Fruit fly (Drosophila melanogaster) whole organism, adult: ENCODE data around the gene CG13398.

Experiments used
- CG11617 ChIP-seq: fragments of 200-800 bp; sonication (Bioruptor generic); optimal IDR thresholded peaks from 2 replicates; lab custom pipeline; 2017; ENCODE audit warnings: mild to moderate bottlenecking, missing biosample characterization, missing genetic modification reagents, missing genetic modification characterization
- CG1620 ChIP-seq: fragments of 200-800 bp; sonication (Bioruptor generic); optimal IDR thresholded peaks from 2 replicates; lab custom pipeline; 2016; ENCODE audit warnings: missing biosample characterization, missing genetic modification characterization
- CG33017 ChIP-seq: fragments of 200-800 bp; sonication (Bioruptor generic); optimal IDR thresholded peaks from 2 replicates; lab custom pipeline; 2018; ENCODE audit warnings: missing biosample characterization, mild to moderate bottlenecking, missing genetic modification characterization, moderate library complexity
- CG5204 ChIP-seq: fragments of 200-800 bp; sonication (Bioruptor generic); optimal IDR thresholded peaks from 2 replicates; lab custom pipeline; 2016; ENCODE audit warnings: missing biosample characterization, missing genetic modification characterization
- CG7045 ChIP-seq: fragments of 200-800 bp; sonication (Bioruptor generic); optimal IDR thresholded peaks from 2 replicates; lab custom pipeline; 2017; ENCODE audit warnings: missing biosample characterization, mild to moderate bottlenecking, missing genetic modification characterization
- Clk ChIP-seq: fragments of 200-800 bp; sonication (Bioruptor generic); optimal IDR thresholded peaks from 2 replicates; lab custom pipeline; 2017; ENCODE audit warnings: missing biosample characterization, missing genetic modification characterization
- Crg-1 ChIP-seq: fragments of 200-800 bp; sonication (Bioruptor generic); optimal IDR thresholded peaks from 2 replicates; lab custom pipeline; 2016; ENCODE audit warnings: missing biosample characterization, missing genetic modification characterization
- Mnt ChIP-seq: fragments of 200-800 bp; sonication (Bioruptor generic); optimal IDR thresholded peaks from 2 replicates; lab custom pipeline; 2016; ENCODE audit warnings: missing biosample characterization, mild to moderate bottlenecking, missing genetic modification characterization
- bab1 ChIP-seq: fragments of 200-800 bp; sonication (Bioruptor generic); optimal IDR thresholded peaks from 3 replicates; lab custom pipeline; 2019; ENCODE audit warnings: missing biosample characterization, mild to moderate bottlenecking, missing genetic modification characterization, moderate library complexity
- toe ChIP-seq: fragments of 200-800 bp; sonication (Bioruptor generic); optimal IDR thresholded peaks from 2 replicates; lab custom pipeline; 2016; ENCODE audit warnings: missing biosample characterization, missing genetic modification characterization

DNA sequence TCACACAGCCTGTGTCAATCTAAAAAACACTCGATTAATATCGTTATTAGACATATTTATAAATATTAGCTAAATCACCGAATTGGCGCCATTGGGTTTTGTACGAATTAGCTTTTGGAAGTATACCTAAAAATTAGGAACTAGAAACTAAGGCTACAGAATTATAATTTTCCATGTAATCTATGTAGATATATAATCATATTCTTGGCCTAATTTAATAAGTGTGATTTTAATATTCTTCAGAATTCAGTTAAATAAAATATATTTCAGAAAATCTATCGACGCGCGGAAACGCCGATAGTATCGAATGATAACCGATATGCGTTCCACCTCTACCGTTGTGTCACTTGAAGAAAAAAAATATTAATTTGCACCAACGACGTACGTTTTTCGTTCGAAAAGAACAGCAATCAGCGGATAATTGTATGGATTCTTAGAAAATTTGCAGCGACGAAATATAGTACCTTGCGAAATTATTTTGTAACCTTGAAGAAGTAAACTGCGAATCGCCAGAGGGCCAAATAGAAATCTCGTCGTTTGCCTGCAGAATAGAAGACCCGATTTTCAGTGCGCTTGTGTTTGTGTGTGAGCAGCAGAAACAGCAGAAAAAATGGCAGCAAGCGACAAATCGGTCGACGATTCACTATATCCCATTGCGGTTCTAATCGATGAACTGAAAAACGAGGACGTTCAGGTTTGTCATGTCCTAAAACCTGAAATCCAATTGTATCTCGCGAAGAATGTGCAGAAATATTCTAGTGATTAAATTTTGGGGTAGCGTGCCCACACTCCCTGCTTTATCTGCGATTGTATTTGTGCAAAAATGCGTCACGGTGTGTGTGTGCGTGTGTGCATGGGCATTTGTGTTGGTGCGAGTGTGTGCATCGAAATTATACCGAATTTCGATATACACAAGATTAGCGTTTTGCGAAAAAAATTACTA lies 49.1 kb downstream of the CG13398 start, which contains the start of gene Pp2A-29B:
- TF ChIP-seq CG5204 (GFP tag; lab: Kevin White, UChicago) (no peak), toe (GFP tag; lab: Kevin White, UChicago) (peak; percentile 86), CG33017 (tag; lab: Kevin White, UChicago) (peak; percentile 25), Crg-1 (peak; percentile 72), CG7045 (GFP tag; lab: Kevin White, UChicago) (no peak), CG11617 (GFP tag; lab: Kevin White, UChicago) (peak; percentile 37), bab1 (no peak), CG1620 (GFP tag; lab: Kevin White, UChicago) (peak; percentile 60), Mnt (GFP tag; lab: Kevin White, UChicago) (peak; percentile 45), Clk (no peak)
